Worm (Caenorhabditis elegans) whole organism, L3 larva: Measurements from ENCODE around the gene F22B7.9.

ENCODE experiments used
- R02D3.7 ChIP-seq: fragments of 150-350 bp; optimal IDR thresholded peaks from 2 replicates; lab custom pipeline; 2014; ENCODE audit warnings: missing biosample characterization, missing genetic modification characterization
- ZK546.5 ChIP-seq: sonication (generic microtip); optimal IDR thresholded peaks from 2 replicates; lab custom pipeline; 2017; ENCODE audit warnings: missing biosample characterization, missing genetic modification characterization
- aly-2 ChIP-seq: fragments of 150-350 bp; optimal IDR thresholded peaks from 2 replicates; lab custom pipeline; 2014; ENCODE audit warnings: missing biosample characterization, missing genetic modification characterization
- ama-1 ChIP-seq: fragments of 150-350 bp; optimal IDR thresholded peaks from 2 replicates; lab custom pipeline; 2018
- ceh-9 ChIP-seq: sonication (generic microtip); optimal IDR thresholded peaks from 2 replicates; lab custom pipeline; 2018; ENCODE audit warnings: missing biosample characterization, missing genetic modification characterization
- elt-2 ChIP-seq: sonication (generic microtip); optimal IDR thresholded peaks from 2 replicates; lab custom pipeline; 2016; ENCODE audit warnings: missing genetic modification reagents, mild to moderate bottlenecking, missing genetic modification characterization, missing compliant biosample characterization
- elt-3 ChIP-seq, 3 experiments: fragments of 150-350 bp in 1 of 3; sonication (generic microtip) in 2 of 3; optimal IDR thresholded peaks; 2 replicates in 2 of 3; 4 replicates in 1 of 3; lab custom pipeline; 2014 to 2017; ENCODE audit warnings: missing biosample characterization in 3 of 3, missing genetic modification characterization in 3 of 3
- fos-1 ChIP-seq: fragments of 150-350 bp; optimal IDR thresholded peaks from 2 replicates; lab custom pipeline; 2014; ENCODE audit warnings: missing biosample characterization, missing genetic modification characterization
- hmg-11 ChIP-seq: sonication (generic microtip); optimal IDR thresholded peaks from 2 replicates; lab custom pipeline; 2016; ENCODE audit warnings: missing genetic modification characterization, missing compliant biosample characterization
- jun-1 ChIP-seq: fragments of 150-350 bp; optimal IDR thresholded peaks from 2 replicates; lab custom pipeline; 2014; ENCODE audit warnings: missing biosample characterization, missing genetic modification reagents, missing genetic modification characterization
- lin-15B ChIP-seq: fragments of 150-350 bp; optimal IDR thresholded peaks from 2 replicates; lab custom pipeline; 2014; ENCODE audit warnings: missing biosample characterization, missing genetic modification characterization
- lin-39 ChIP-seq: fragments of 150-350 bp; optimal IDR thresholded peaks from 2 replicates; lab custom pipeline; 2018; ENCODE audit warnings: missing biosample characterization, missing genetic modification reagents, missing genetic modification characterization
- lsy-12 ChIP-seq: sonication (generic microtip); optimal IDR thresholded peaks from 2 replicates; lab custom pipeline; 2016; ENCODE audit warnings: mild to moderate bottlenecking, missing genetic modification characterization, missing compliant biosample characterization
- mdl-1 ChIP-seq: fragments of 150-350 bp; optimal IDR thresholded peaks from 2 replicates; lab custom pipeline; 2014; ENCODE audit warnings: missing biosample characterization, missing genetic modification characterization
- mml-1 ChIP-seq: fragments of 150-350 bp; sonication (generic microtip); optimal IDR thresholded peaks from 3 replicates; lab custom pipeline; 2014; ENCODE audit warnings: missing biosample characterization, missing genetic modification characterization
- nfya-1 ChIP-seq: sonication (generic microtip); optimal IDR thresholded peaks from 2 replicates; lab custom pipeline; 2017; ENCODE audit warnings: missing genetic modification characterization, mild to moderate bottlenecking, missing compliant biosample characterization, antibody characterized with exemption, moderate library complexity; ENCODE audit not compliant: insufficient read depth
- nhr-12 ChIP-seq: fragments of 150-350 bp; optimal IDR thresholded peaks from 2 replicates; lab custom pipeline; 2014; ENCODE audit warnings: missing biosample characterization, missing genetic modification characterization
- nhr-23 ChIP-seq: fragments of 150-350 bp; optimal IDR thresholded peaks from 2 replicates; lab custom pipeline; 2014; ENCODE audit warnings: missing biosample characterization, missing genetic modification reagents, missing genetic modification characterization
- nhr-237 ChIP-seq: fragments of 150-350 bp; optimal IDR thresholded peaks from 2 replicates; lab custom pipeline; 2014; ENCODE audit warnings: missing biosample characterization, missing genetic modification characterization
- nhr-25 ChIP-seq: sonication (generic microtip); optimal IDR thresholded peaks from 2 replicates; lab custom pipeline; 2017; ENCODE audit warnings: missing biosample characterization, missing genetic modification characterization
- nhr-28 ChIP-seq: fragments of 150-350 bp; optimal IDR thresholded peaks from 2 replicates; lab custom pipeline; 2014; ENCODE audit warnings: missing biosample characterization, missing genetic modification characterization
- nhr-43 ChIP-seq: sonication (generic microtip); optimal IDR thresholded peaks from 2 replicates; lab custom pipeline; 2016; ENCODE audit warnings: mild to moderate bottlenecking, missing genetic modification characterization, missing compliant biosample characterization; ENCODE audit not compliant: poor library complexity, severe bottlenecking
- nhr-67 ChIP-seq: fragments of 150-350 bp; optimal IDR thresholded peaks from 2 replicates; lab custom pipeline; 2014; ENCODE audit warnings: missing biosample characterization, missing genetic modification characterization
- nhr-76 ChIP-seq: fragments of 150-350 bp; sonication (generic microtip); optimal IDR thresholded peaks from 5 replicates; lab custom pipeline; 2014; ENCODE audit warnings: missing biosample characterization, missing genetic modification characterization
- nhr-77 ChIP-seq: fragments of 150-350 bp; optimal IDR thresholded peaks from 2 replicates; lab custom pipeline; 2014; ENCODE audit warnings: missing biosample characterization, missing genetic modification characterization
- pha-4 ChIP-seq: fragments of 150-350 bp; optimal IDR thresholded peaks from 2 replicates; lab custom pipeline; 2014; ENCODE audit warnings: missing biosample characterization, missing genetic modification reagents, missing genetic modification characterization
- pqm-1 ChIP-seq: fragments of 150-350 bp; optimal IDR thresholded peaks from 2 replicates; lab custom pipeline; 2017; ENCODE audit warnings: missing biosample characterization, missing genetic modification characterization, inconsistent platforms
- snpc-4 ChIP-seq: fragments of 150-350 bp; optimal IDR thresholded peaks from 2 replicates; lab custom pipeline; 2014; ENCODE audit warnings: missing biosample characterization, missing genetic modification characterization
- tbx-2 ChIP-seq: sonication (generic microtip); optimal IDR thresholded peaks from 2 replicates; lab custom pipeline; 2016; ENCODE audit warnings: mild to moderate bottlenecking, missing genetic modification characterization, missing compliant biosample characterization
- ztf-11 ChIP-seq: fragments of 150-350 bp; optimal IDR thresholded peaks from 2 replicates; lab custom pipeline; 2014; ENCODE audit warnings: missing biosample characterization, missing genetic modification characterization
- ztf-4 ChIP-seq: fragments of 150-350 bp; optimal IDR thresholded peaks from 2 replicates; lab custom pipeline; 2014; ENCODE audit warnings: missing biosample characterization, missing genetic modification characterization

The F22B7.9 gene

ce11 chrIII:8655412-8655811 lies 1.7 kb upstream of the F22B7.9 start:
- TF ChIP-seq nhr-25 (tag; lab: Kevin White, UChicago) (peak; percentile 7), nhr-237 (tag; lab: Kevin White, UChicago) (no peak), mml-1 (tag; lab: Kevin White, UChicago) (peak; percentile 71), snpc-4 (tag; lab: Kevin White, UChicago) (no peak), nhr-77 (no peak), elt-3 (tag; optimal IDR thresholded peaks at IDR 0.05; lab: Kevin White, UChicago) (no peak), ztf-11 (no peak), nfya-1 (tag; lab: Kevin White, UChicago) (peak; percentile 5)

ce11 chrIII:8654400-8654980 lies 765 bp upstream of the F22B7.9 start:
- no peak for TF ChIP-seq pqm-1 (tag; lab: Kevin White, UChicago)
- peak; percentile 24 for TF ChIP-seq lin-39 (tag; lab: Kevin White, UChicago)
- TF ChIP-seq nhr-43 (tag; lab: Kevin White, UChicago) = peak; percentile 49
- peak; percentile 2 for TF ChIP-seq nhr-25 (tag; lab: Kevin White, UChicago)

- TF ChIP-seq pha-4 (no peak), nhr-237 (tag; lab: Kevin White, UChicago) (no peak), nhr-43 (tag; lab: Kevin White, UChicago) (no peak), ZK546.5 (tag; lab: Kevin White, UChicago) (no peak), ama-1 (lab: Kevin White, UChicago) (peak; percentile 88), ztf-11 (no peak), pqm-1 (tag; lab: Kevin White, UChicago) (no peak), fos-1 (tag; lab: Kevin White, UChicago) (no peak)
These were observed 268 bp downstream of the F22B7.9 start for ce11 chrIII:8653457-8653856.

ce11 chrIII:8652922-8653321 lies 803 bp downstream of the F22B7.9 start:
- TF ChIP-seq nhr-23 (tag; lab: Kevin White, UChicago) (peak; percentile 21), ztf-4 (tag; lab: Kevin White, UChicago) (peak; percentile 21), mdl-1 (no peak), nhr-76 (tag; lab: Kevin White, UChicago) (no peak), nhr-25 (tag; lab: Kevin White, UChicago) (peak; percentile 23), elt-3 (tag; optimal IDR thresholded peaks at IDR 0.05; lab: Kevin White, UChicago) (peak in 1 of 3 experiments; percentile 64), ztf-11 (no peak), nhr-43 (tag; lab: Kevin White, UChicago) (peak; percentile 70), nhr-12 (no peak), ama-1 (lab: Kevin White, UChicago) (peak; percentile 95), tbx-2 (tag; lab: Kevin White, UChicago) (peak; percentile 28), hmg-11 (tag; lab: Kevin White, UChicago) (peak; percentile 52), lin-39 (tag; lab: Kevin White, UChicago) (peak; percentile 71), pha-4 (no peak), snpc-4 (tag; lab: Kevin White, UChicago) (no peak), nhr-67 (tag; lab: Kevin White, UChicago) (no peak), nfya-1 (tag; lab: Kevin White, UChicago) (peak; percentile 36)

ce11 chrIII:8652112-8652694 lies 1.5 kb downstream of the F22B7.9 start:
- TF ChIP-seq ama-1 (lab: Kevin White, UChicago) = peak; percentile 93
- TF ChIP-seq hmg-11 (tag; lab: Kevin White, UChicago) = no peak
- no peak for TF ChIP-seq R02D3.7 (tag; lab: Kevin White, UChicago)
- peak; percentile 6 for TF ChIP-seq lsy-12
- no peak for TF ChIP-seq jun-1 (tag; lab: Kevin White, UChicago)
- no peak for TF ChIP-seq nhr-28 (tag; lab: Kevin White, UChicago)
- no peak for TF ChIP-seq ceh-9 (tag; lab: Kevin White, UChicago)
- no peak for TF ChIP-seq pha-4
- no peak for TF ChIP-seq pqm-1 (tag; lab: Kevin White, UChicago)
- TF ChIP-seq aly-2 (tag; lab: Kevin White, UChicago) = no peak
- no peak for TF ChIP-seq lin-15B
- no peak for TF ChIP-seq elt-2
- no peak for TF ChIP-seq lin-39 (tag; lab: Kevin White, UChicago)
- TF ChIP-seq mdl-1 = no peak
- TF ChIP-seq nhr-23 (tag; lab: Kevin White, UChicago) = no peak
- TF ChIP-seq nhr-43 (tag; lab: Kevin White, UChicago) = no peak
- no peak for TF ChIP-seq nhr-25 (tag; lab: Kevin White, UChicago)
